Worm (Caenorhabditis elegans) whole organism, dauer: ENCODE measurements around the gene K11H12.11.

Source experiments
- unc-62 ChIP-seq: sonication (generic microtip); optimal IDR thresholded peaks from 2 replicates; lab custom pipeline; 2017; ENCODE audit warnings: missing biosample characterization, missing genetic modification reagents, missing genetic modification characterization

K11H12.11 gene

DNA sequence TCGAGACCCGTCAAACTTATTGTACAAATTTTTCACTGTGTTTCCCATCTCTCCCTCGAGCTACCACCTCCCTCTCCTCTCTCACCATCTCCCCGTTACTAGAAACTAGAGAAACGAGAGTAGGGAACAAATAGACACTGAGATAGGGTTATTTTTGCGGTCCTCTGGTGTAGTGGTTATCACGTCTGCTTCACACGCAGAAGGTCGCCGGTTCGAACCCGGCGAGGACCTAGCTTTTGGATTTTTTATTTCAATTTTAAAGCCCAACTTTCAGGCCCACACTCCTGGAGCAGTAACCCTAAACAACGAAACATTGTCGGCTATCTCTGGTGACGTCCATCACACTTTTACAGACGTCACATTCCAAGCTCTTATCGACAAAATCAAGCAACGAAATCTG, 50.0 kb downstream of the K11H12.11 start:
- no peak for TF ChIP-seq unc-62 (GFP tag; lab: Kevin White, UChicago)

DNA sequence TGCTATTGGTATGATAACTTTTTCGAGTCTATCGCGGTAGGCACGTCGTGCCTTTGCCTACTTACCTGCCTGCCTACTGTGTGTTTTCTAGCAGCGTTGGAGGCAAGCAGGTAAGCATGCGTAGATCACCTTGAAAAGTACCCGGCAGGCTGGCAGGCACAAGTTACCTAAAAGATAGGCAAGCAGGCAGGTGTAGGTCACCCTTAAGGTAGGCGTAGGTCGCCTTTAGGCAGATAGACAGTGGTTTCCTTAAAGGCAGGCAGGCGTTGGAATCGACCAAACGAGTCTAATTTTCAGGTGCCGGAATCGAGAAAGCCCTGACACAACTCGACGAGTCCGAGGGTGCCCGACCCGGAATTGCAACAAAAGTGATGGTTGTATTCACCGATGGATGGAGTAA, 50.6 kb downstream of the K11H12.11 start:
- TF ChIP-seq unc-62 (GFP tag; lab: Kevin White, UChicago): no peak
